Fruit fly (Drosophila melanogaster): Measurements from ENCODE around the gene CG32152.

The CG32152 gene

dm6 chr3L:16105528-16105927 is 38.3 kb downstream of the CG32152 start, which contains the start of the genes IntS9 and CG43295 (continued):
- TF ChIP-seq Side (GFP tag; optimal IDR thresholded peaks at IDR 0.05) (peak; percentile 87), CG34376 (GFP tag; optimal IDR thresholded peaks at IDR 0.05) (peak; percentile 35), hth (optimal IDR thresholded peaks at IDR 0.05) (no peak), CG15269 (tag; optimal IDR thresholded peaks at IDR 0.05) (no peak), GATAe (GFP tag; conservative IDR thresholded peaks at IDR 0.05) (peak; percentile 46), bigmax (GFP tag; optimal IDR thresholded peaks at IDR 0.05) (no peak), CG7987 (GFP tag; optimal IDR thresholded peaks at IDR 0.05) (peak; percentile 56), ttk (GFP tag; IDR thresholded peaks at IDR 0.05) (peak; percentile 77), croc (GFP tag; conservative IDR thresholded peaks at IDR 0.05) (peak; percentile 61), CG11456 (GFP tag; IDR thresholded peaks at IDR 0.05) (peak; percentile 80), dm (GFP tag; optimal IDR thresholded peaks at IDR 0.05) (peak; percentile 74), sqz (GFP tag; optimal IDR thresholded peaks at IDR 0.05) (no peak), chn (GFP tag; optimal IDR thresholded peaks at IDR 0.05) (peak; percentile 90), CG6175 (GFP tag; IDR thresholded peaks at IDR 0.05) (no peak), CG31224 (GFP tag; IDR thresholded peaks at IDR 0.05) (peak; percentile 60), gt (GFP tag; IDR thresholded peaks at IDR 0.05) (peak; percentile 45), CG2712 (tag; optimal IDR thresholded peaks at IDR 0.05) (no peak), CG1603 (tag; optimal IDR thresholded peaks at IDR 0.05) (peak; percentile 92), CG4282 (GFP tag; optimal IDR thresholded peaks at IDR 0.05) (peak; percentile 69), tx (GFP tag; optimal IDR thresholded peaks at IDR 0.05) (peak; percentile 77), Sry-β (GFP tag; optimal IDR thresholded peaks at IDR 0.05) (peak; percentile 16), Adf1 (GFP tag; IDR thresholded peaks at IDR 0.05) (no peak; the same call in 1 of the 2 replicates), nau (GFP tag; optimal IDR thresholded peaks at IDR 0.05) (no peak), Xbp1 (GFP tag; optimal IDR thresholded peaks at IDR 0.05) (peak; percentile 90), CG32767 (GFP tag; IDR thresholded peaks at IDR 0.05) (peak; percentile 81), ase (GFP tag; IDR thresholded peaks at IDR 0.05) (peak; percentile 79), Eip74EF (GFP tag; optimal IDR thresholded peaks at IDR 0.05) (no peak), chinmo (GFP tag; IDR thresholded peaks at IDR 0.05; ENCODE audit: partially characterized antibody) (0 out of 4 replicates have a peak, but pooled peaks have one; percentile 32), hkb (optimal IDR thresholded peaks at IDR 0.05) (no peak), hkb (GFP tag; IDR thresholded peaks at IDR 0.05) (peak; percentile 89), CG6765 (GFP tag; optimal IDR thresholded peaks at IDR 0.05) (no peak), CG12155 (GFP tag; optimal IDR thresholded peaks at IDR 0.05) (peak; percentile 81), CG15514 (GFP tag; optimal IDR thresholded peaks at IDR 0.05) (peak; percentile 99), Ets65A (GFP tag) (peak; percentile 99), corto (GFP tag; optimal IDR thresholded peaks at IDR 0.05) (peak; percentile 69), CG31388 (GFP tag; optimal IDR thresholded peaks at IDR 0.05) (peak; percentile 29), Rx (GFP tag; IDR thresholded peaks at IDR 0.05) (peak; percentile 82), Hr78 (GFP tag; optimal IDR thresholded peaks at IDR 0.05) (no peak), dimm (GFP tag; IDR thresholded peaks at IDR 0.05) (0 out of 2 replicates have a peak, but pooled peaks have one; percentile 19), B-H2 (GFP tag; optimal IDR thresholded peaks at IDR 0.05) (no peak), CG34422 (GFP tag; IDR thresholded peaks at IDR 0.05) (peak; percentile 92), BtbVII (GFP tag; optimal IDR thresholded peaks at IDR 0.05) (no peak), Mrtf (GFP tag; IDR thresholded peaks at IDR 0.05) (peak; percentile 61; the same call in 2 of the 3 replicates), CG12299 (tag; optimal IDR thresholded peaks at IDR 0.05) (peak; percentile 39), btn (GFP tag; optimal IDR thresholded peaks at IDR 0.05) (peak; percentile 80), bab2 (GFP tag; optimal IDR thresholded peaks at IDR 0.05) (peak; percentile 86), CG6813 (GFP tag; optimal IDR thresholded peaks at IDR 0.05) (peak; percentile 68), ro (GFP tag; IDR thresholded peaks at IDR 0.05) (no peak), Atf3 (GFP tag; optimal IDR thresholded peaks at IDR 0.05) (peak; percentile 79), Myb (GFP tag; optimal IDR thresholded peaks at IDR 0.05) (peak; percentile 70), sob (GFP tag; IDR thresholded peaks at IDR 0.05) (peak; percentile 78), lilli (GFP tag; optimal IDR thresholded peaks at IDR 0.05) (peak; percentile 93)
